Comparison of ENCODE assay signal across 3 fruit fly cellular contexts in genomic region chr2L:19884444-19884843, dm6.
TF ChIP-seq lines count a peak whose summit lies in the region.

No protein-coding gene starts in this region.

- TF ChIP-seq CTCF in whole organism, embryonic (GFP tag; optimal IDR thresholded peaks at IDR 0.05; lab: Kevin White, UChicago) = no peak

TF ChIP-seq in whole organism, embryonic, 481 proteins besides CTCF, POLR2A, EP300 and RAD21 (continues in another document):
- TF ChIP-seq nerfin-1 (tag; optimal IDR thresholded peaks at IDR 0.05; lab: Kevin White, UChicago) (peak; percentile 41), CG1602 (GFP tag; optimal IDR thresholded peaks at IDR 0.05; lab: Kevin White, UChicago) (peak; percentile 4), CG13123 (GFP tag; optimal IDR thresholded peaks at IDR 0.05; lab: Kevin White, UChicago) (no peak), zfh2 (GFP tag; optimal IDR thresholded peaks at IDR 0.05; lab: Kevin White, UChicago) (no peak), Blimp-1 (GFP tag; optimal IDR thresholded peaks at IDR 0.05; lab: Kevin White, UChicago) (peak; percentile 74), sens-2 (GFP tag; IDR thresholded peaks at IDR 0.05; lab: Robert Waterston, UW) (no peak; the same call in 1 of the 2 replicates), dimm (GFP tag; IDR thresholded peaks at IDR 0.05; lab: Robert Waterston, UW) (no peak), psq (GFP tag; optimal IDR thresholded peaks at IDR 0.05; lab: Kevin White, UChicago) (no peak), oc (tag; optimal IDR thresholded peaks at IDR 0.05; lab: Kevin White, UChicago) (no peak), cato (GFP tag; optimal IDR thresholded peaks at IDR 0.05; lab: Kevin White, UChicago; ENCODE audit: borderline replicate concordance) (no peak), kay (GFP tag; optimal IDR thresholded peaks at IDR 0.05; lab: Kevin White, UChicago) (peak; percentile 23), tgo (GFP tag; IDR thresholded peaks at IDR 0.05; lab: Robert Waterston, UW) (no peak), dm (GFP tag; optimal IDR thresholded peaks at IDR 0.05; lab: Kevin White, UChicago) (no peak), CG15601 (tag; optimal IDR thresholded peaks at IDR 0.05; lab: Kevin White, UChicago) (peak; percentile 53), dysf (GFP tag; IDR thresholded peaks at IDR 0.05; lab: Robert Waterston, UW) (no peak), Hand (GFP tag; optimal IDR thresholded peaks at IDR 0.05; lab: Kevin White, UChicago) (no peak), Lhr (GFP tag; optimal IDR thresholded peaks at IDR 0.05; lab: Kevin White, UChicago) (no peak), NC2β (GFP tag; optimal IDR thresholded peaks at IDR 0.05; lab: Kevin White, UChicago) (no peak), nom (GFP tag; optimal IDR thresholded peaks at IDR 0.05; lab: Kevin White, UChicago) (no peak), CG17568 (GFP tag; optimal IDR thresholded peaks at IDR 0.05; lab: Kevin White, UChicago) (no peak), mam (GFP tag; optimal IDR thresholded peaks at IDR 0.05; lab: Kevin White, UChicago) (no peak), CG18764 (GFP tag; optimal IDR thresholded peaks at IDR 0.05; lab: Kevin White, UChicago) (peak; percentile 26), E2f1 (GFP tag; IDR thresholded peaks at IDR 0.05; lab: Robert Waterston, UW) (peak; percentile 29; the same call in 1 of the 2 replicates), Gug (GFP tag; IDR thresholded peaks at IDR 0.05; lab: Robert Waterston, UW) (no peak), bsh (GFP tag; optimal IDR thresholded peaks at IDR 0.05; lab: Kevin White, UChicago) (peak in 1 of 2 experiments; percentile 70), CG4820 (GFP tag; optimal IDR thresholded peaks at IDR 0.05; lab: Kevin White, UChicago) (peak; percentile 34), Bdp1 (GFP tag; optimal IDR thresholded peaks at IDR 0.05; lab: Kevin White, UChicago) (no peak), emc (GFP tag; optimal IDR thresholded peaks at IDR 0.05; lab: Kevin White, UChicago) (no peak), gfzf (GFP tag; optimal IDR thresholded peaks at IDR 0.05; lab: Kevin White, UChicago) (no peak), MBD-R2 (GFP tag; IDR thresholded peaks at IDR 0.05; lab: Robert Waterston, UW) (no peak), Spps (tag; optimal IDR thresholded peaks at IDR 0.05; lab: Kevin White, UChicago) (peak; percentile 53)

TF ChIP-seq in whole organism, prepupa, 60 proteins besides CTCF, POLR2A, EP300 and RAD21:
- TF ChIP-seq CG8319 (GFP tag; optimal IDR thresholded peaks at IDR 0.05; lab: Kevin White, UChicago) = no peak
- peak; percentile 18; the same call in 1 of the 2 replicates for TF ChIP-seq Gug (GFP tag; IDR thresholded peaks at IDR 0.05; lab: Robert Waterston, UW)
- TF ChIP-seq Met (GFP tag; optimal IDR thresholded peaks at IDR 0.05; lab: Kevin White, UChicago) = peak; percentile 1
- TF ChIP-seq CG10669 (GFP tag; optimal IDR thresholded peaks at IDR 0.05; lab: Kevin White, UChicago) = peak; percentile 27
- TF ChIP-seq Eip75B (GFP tag; optimal IDR thresholded peaks at IDR 0.05; lab: Kevin White, UChicago) = peak; percentile 24
- TF ChIP-seq fkh (GFP tag; optimal IDR thresholded peaks at IDR 0.05; lab: Kevin White, UChicago) = no peak
- TF ChIP-seq CG6163 (GFP tag; IDR thresholded peaks at IDR 0.05; lab: Robert Waterston, UW) = peak; percentile 53; the same call in 2 of the 3 replicates
- peak; percentile 31 for TF ChIP-seq CG10631 (GFP tag; optimal IDR thresholded peaks at IDR 0.05; lab: Kevin White, UChicago)
- no peak for TF ChIP-seq acj6 (GFP tag; optimal IDR thresholded peaks at IDR 0.05; lab: Kevin White, UChicago)
- TF ChIP-seq salr (GFP tag; optimal IDR thresholded peaks at IDR 0.05; lab: Kevin White, UChicago) = peak in 1 of 2 experiments; percentile 28
- TF ChIP-seq fd59A (GFP tag; optimal IDR thresholded peaks at IDR 0.05; lab: Kevin White, UChicago) = no peak
- TF ChIP-seq eg (GFP tag; IDR thresholded peaks at IDR 0.05; lab: Robert Waterston, UW) = peak; percentile 70
- TF ChIP-seq CG32006 (GFP tag; optimal IDR thresholded peaks at IDR 0.05; lab: Kevin White, UChicago) = peak; percentile 65
- peak; percentile 75 for TF ChIP-seq CG6276 (GFP tag; optimal IDR thresholded peaks at IDR 0.05; lab: Kevin White, UChicago)
- peak; percentile 37 for TF ChIP-seq CG6808 (GFP tag; optimal IDR thresholded peaks at IDR 0.05; lab: Kevin White, UChicago)
- peak; percentile 55 for TF ChIP-seq Hr4 (GFP tag; optimal IDR thresholded peaks at IDR 0.05; lab: Kevin White, UChicago)
- peak; percentile 77 for TF ChIP-seq CG15336 (GFP tag; IDR thresholded peaks at IDR 0.05; lab: Robert Waterston, UW)
- TF ChIP-seq CG16779 (tag; optimal IDR thresholded peaks at IDR 0.05; lab: Kevin White, UChicago) = no peak
- TF ChIP-seq CG8632 (GFP tag; optimal IDR thresholded peaks at IDR 0.05; lab: Kevin White, UChicago) = no peak
- peak; percentile 49 for TF ChIP-seq CG4318 (GFP tag; optimal IDR thresholded peaks at IDR 0.05; lab: Kevin White, UChicago)
- TF ChIP-seq spab (GFP tag; optimal IDR thresholded peaks at IDR 0.05; lab: Kevin White, UChicago) = peak; percentile 19
- TF ChIP-seq achi (GFP tag; optimal IDR thresholded peaks at IDR 0.05; lab: Kevin White, UChicago) = peak; percentile 33
- no peak for TF ChIP-seq CG1621 (tag; optimal IDR thresholded peaks at IDR 0.05; lab: Kevin White, UChicago)
- peak; percentile 78 for TF ChIP-seq CG8119 (GFP tag; IDR thresholded peaks at IDR 0.05; lab: Robert Waterston, UW)
- TF ChIP-seq Lpt (GFP tag; optimal IDR thresholded peaks at IDR 0.05; lab: Kevin White, UChicago) = peak; percentile 36
- TF ChIP-seq dac (GFP tag; optimal IDR thresholded peaks at IDR 0.05; lab: Kevin White, UChicago) = peak; percentile 17
- TF ChIP-seq CG3032 (tag; optimal IDR thresholded peaks at IDR 0.05; lab: Kevin White, UChicago) = peak; percentile 41
- TF ChIP-seq Smox (GFP tag; optimal IDR thresholded peaks at IDR 0.05; lab: Kevin White, UChicago) = no peak
- TF ChIP-seq CG11762 (GFP tag; optimal IDR thresholded peaks at IDR 0.05; lab: Kevin White, UChicago; ENCODE audit: insufficient read depth) = peak; percentile 29
- TF ChIP-seq OdsH (GFP tag; optimal IDR thresholded peaks at IDR 0.05; lab: Kevin White, UChicago) = peak; percentile 47
- TF ChIP-seq Sox102F (GFP tag; optimal IDR thresholded peaks at IDR 0.05; lab: Kevin White, UChicago) = no peak
- peak; percentile 60 for TF ChIP-seq Eip78C (GFP tag; lab: Kevin White, UChicago)
- TF ChIP-seq net (GFP tag; optimal IDR thresholded peaks at IDR 0.05; lab: Kevin White, UChicago) = peak; percentile 24

TF ChIP-seq in whole organism, pupa, 21 proteins besides CTCF, POLR2A, EP300 and RAD21:
- peak; percentile 64 for TF ChIP-seq CG4496 (GFP tag; IDR thresholded peaks at IDR 0.05; lab: Robert Waterston, UW)
- TF ChIP-seq Ets98B (GFP tag; IDR thresholded peaks at IDR 0.05; lab: Robert Waterston, UW) = peak; percentile 79
- TF ChIP-seq CG12605 (GFP tag; IDR thresholded peaks at IDR 0.05; lab: Robert Waterston, UW) = 0 out of 2 replicates have a peak, but pooled peaks have one; percentile 32
- TF ChIP-seq CG8301 (tag; optimal IDR thresholded peaks at IDR 0.05; lab: Kevin White, UChicago) = peak; percentile 71
- peak; percentile 72 for TF ChIP-seq CG14655 (GFP tag; optimal IDR thresholded peaks at IDR 0.05; lab: Kevin White, UChicago)
- peak; percentile 52 for TF ChIP-seq Pif1A (GFP tag; optimal IDR thresholded peaks at IDR 0.05; lab: Kevin White, UChicago)
- TF ChIP-seq D1 (tag; optimal IDR thresholded peaks at IDR 0.05; lab: Kevin White, UChicago) = no peak
- TF ChIP-seq CG34367 (tag; optimal IDR thresholded peaks at IDR 0.05; lab: Kevin White, UChicago) = no peak
- no peak for TF ChIP-seq CG13204 (GFP tag; optimal IDR thresholded peaks at IDR 0.05; lab: Kevin White, UChicago)
- peak; percentile 55 for TF ChIP-seq CG8159 (tag; optimal IDR thresholded peaks at IDR 0.05; lab: Kevin White, UChicago)
- no peak for TF ChIP-seq Pif1B (GFP tag; optimal IDR thresholded peaks at IDR 0.05; lab: Kevin White, UChicago)
- no peak for TF ChIP-seq CG10348 (GFP tag; IDR thresholded peaks at IDR 0.05; lab: Robert Waterston, UW)
- TF ChIP-seq CG15710 (tag; optimal IDR thresholded peaks at IDR 0.05; lab: Kevin White, UChicago) = no peak
- TF ChIP-seq CG32121 (GFP tag; IDR thresholded peaks at IDR 0.05; lab: Robert Waterston, UW) = peak; percentile 75
- no peak for TF ChIP-seq gl (tag; optimal IDR thresholded peaks at IDR 0.05; lab: Kevin White, UChicago)
- no peak for TF ChIP-seq Snoo (tag; optimal IDR thresholded peaks at IDR 0.05; lab: Kevin White, UChicago)
- 0 out of 3 replicates have a peak, but pooled peaks have one; percentile 22 for TF ChIP-seq fd96Ca (GFP tag; IDR thresholded peaks at IDR 0.05; lab: Robert Waterston, UW)
- TF ChIP-seq CG9948 (tag; optimal IDR thresholded peaks at IDR 0.05; lab: Kevin White, UChicago) = peak; percentile 39
- peak; percentile 16 for TF ChIP-seq EcR (GFP tag; optimal IDR thresholded peaks at IDR 0.05; lab: Kevin White, UChicago)
- no peak for TF ChIP-seq rn (GFP tag; IDR thresholded peaks at IDR 0.05; lab: Robert Waterston, UW)
- TF ChIP-seq CG17806 (tag; optimal IDR thresholded peaks at IDR 0.05; lab: Kevin White, UChicago) = peak; percentile 24

Comparison
In these comparisons a context has a peak if more than half of its experiments do, and no peak if none do; other contexts are left out.
1. Of the 7 proteins assayed by ChIP-seq in both whole organism, embryonic and whole organism, prepupa: peak only in whole organism, embryonic: Blimp-1 and Sox102F; only in whole organism, prepupa: Gug and Lpt; in both: none; in neither: 3.